In genomic region chr2L:493274-493673, dm6 we compare ENCODE assay signal across 1 fruit fly cellular context.
TF ChIP-seq lines count a peak whose summit lies in the region.

No protein-coding gene starts in this region.

TF ChIP-seq in whole organism, embryonic, 481 proteins besides CTCF, POLR2A, EP300 and RAD21 (continued from another document and continues in another):
- TF ChIP-seq CG5245 (GFP tag; optimal IDR thresholded peaks at IDR 0.05; lab: Kevin White, UChicago) (peak; percentile 7), Xrp1 (GFP tag; IDR thresholded peaks at IDR 0.05; lab: Robert Waterston, UW) (0 out of 2 replicates have a peak, but pooled peaks have one; percentile 12), ftz-f1 (GFP tag; optimal IDR thresholded peaks at IDR 0.05; lab: Kevin White, UChicago) (no peak), sna (GFP tag; IDR thresholded peaks at IDR 0.05; lab: Robert Waterston, UW; ENCODE audit: partially characterized antibody) (no peak), esg (GFP tag; conservative IDR thresholded peaks at IDR 0.05; lab: Robert Waterston, UW) (peak; percentile 28; the same call in 1 of the 2 replicates), ATbp (GFP tag; optimal IDR thresholded peaks at IDR 0.05; lab: Kevin White, UChicago) (peak; percentile 34), Mes4 (GFP tag; optimal IDR thresholded peaks at IDR 0.05; lab: Kevin White, UChicago) (peak; percentile 6), CG2712 (tag; optimal IDR thresholded peaks at IDR 0.05; lab: Kevin White, UChicago) (peak; percentile 9), dmrt11E (tag; optimal IDR thresholded peaks at IDR 0.05; lab: Kevin White, UChicago) (peak; percentile 33), vvl (GFP tag; IDR thresholded peaks at IDR 0.05; lab: Robert Waterston, UW) (peak; percentile 79), chif (GFP tag; optimal IDR thresholded peaks at IDR 0.05; lab: Kevin White, UChicago) (peak in 1 of 2 experiments; percentile 60), Atf-2 (GFP tag; optimal IDR thresholded peaks at IDR 0.05; lab: Kevin White, UChicago) (peak; percentile 8), eyg (GFP tag; optimal IDR thresholded peaks at IDR 0.05; lab: Kevin White, UChicago) (no peak), CG1647 (GFP tag; optimal IDR thresholded peaks at IDR 0.05; lab: Kevin White, UChicago) (no peak), CG14441 (GFP tag; IDR thresholded peaks at IDR 0.05; lab: Robert Waterston, UW) (peak; percentile 25; the same call in 1 of the 2 replicates), Eip74EF (GFP tag; optimal IDR thresholded peaks at IDR 0.05; lab: Kevin White, UChicago) (peak in 1 of 2 experiments; percentile 16), Atf6 (GFP tag; IDR thresholded peaks at IDR 0.05; lab: Robert Waterston, UW) (peak; percentile 27; the same call in 1 of the 2 replicates), Oli (tag; optimal IDR thresholded peaks at IDR 0.05; lab: Kevin White, UChicago) (peak; percentile 47), Dad (GFP tag; optimal IDR thresholded peaks at IDR 0.05; lab: Kevin White, UChicago) (no peak), CG9797 (GFP tag; optimal IDR thresholded peaks at IDR 0.05; lab: Kevin White, UChicago) (no peak), CG7271 (tag; optimal IDR thresholded peaks at IDR 0.05; lab: Kevin White, UChicago) (no peak), cg (GFP tag; optimal IDR thresholded peaks at IDR 0.05; lab: Kevin White, UChicago) (no peak), CrebB (tag; optimal IDR thresholded peaks at IDR 0.05; lab: Kevin White, UChicago) (no peak), Hmx (GFP tag; optimal IDR thresholded peaks at IDR 0.05; lab: Kevin White, UChicago) (no peak), Aef1 (GFP tag; IDR thresholded peaks at IDR 0.05; lab: Robert Waterston, UW) (peak; percentile 40; the same call in 1 of the 3 replicates), CG11504 (tag; optimal IDR thresholded peaks at IDR 0.05; lab: Kevin White, UChicago) (peak; percentile 56), H2.0 (GFP tag; IDR thresholded peaks at IDR 0.05; lab: Robert Waterston, UW) (peak; percentile 42; the same call in 1 of the 2 replicates), CG2889 (GFP tag; IDR thresholded peaks at IDR 0.05; lab: Robert Waterston, UW) (no peak), run (tag; optimal IDR thresholded peaks at IDR 0.05; lab: Kevin White, UChicago) (no peak), CG9609 (GFP tag; optimal IDR thresholded peaks at IDR 0.05; lab: Kevin White, UChicago) (no peak), Dp (GFP tag; optimal IDR thresholded peaks at IDR 0.05; lab: Kevin White, UChicago) (no peak), CG6683 (GFP tag; optimal IDR thresholded peaks at IDR 0.05; lab: Kevin White, UChicago) (no peak), HLH3B (GFP tag; IDR thresholded peaks at IDR 0.05; lab: Robert Waterston, UW) (peak; percentile 75), CG15696 (tag; optimal IDR thresholded peaks at IDR 0.05; lab: Kevin White, UChicago) (no peak), MBD-R2 (GFP tag; IDR thresholded peaks at IDR 0.05; lab: Robert Waterston, UW) (no peak), CG18599 (GFP tag; optimal IDR thresholded peaks at IDR 0.05; lab: Kevin White, UChicago) (no peak), CG8281 (tag; optimal IDR thresholded peaks at IDR 0.05; lab: Kevin White, UChicago) (no peak), otp (GFP tag; IDR thresholded peaks at IDR 0.05; lab: Robert Waterston, UW) (no peak), CG6272 (GFP tag; IDR thresholded peaks at IDR 0.05; lab: Robert Waterston, UW) (no peak), exex (tag; optimal IDR thresholded peaks at IDR 0.05; lab: Kevin White, UChicago) (no peak), CG3995 (GFP tag; optimal IDR thresholded peaks at IDR 0.05; lab: Kevin White, UChicago) (no peak), bab2 (GFP tag; optimal IDR thresholded peaks at IDR 0.05; lab: Kevin White, UChicago) (peak; percentile 40), CG11085 (GFP tag; IDR thresholded peaks at IDR 0.05; lab: Robert Waterston, UW) (no peak), D (optimal IDR thresholded peaks at IDR 0.05; lab: Kevin White, UChicago) (no peak), D (GFP tag; optimal IDR thresholded peaks at IDR 0.05; lab: Kevin White, UChicago) (no peak), NFAT (GFP tag; IDR thresholded peaks at IDR 0.05; lab: Robert Waterston, UW) (no peak), HmgD (GFP tag; optimal IDR thresholded peaks at IDR 0.05; lab: Kevin White, UChicago) (no peak), CG9727 (GFP tag; optimal IDR thresholded peaks at IDR 0.05; lab: Kevin White, UChicago) (peak; percentile 10), CG1832 (GFP tag; optimal IDR thresholded peaks at IDR 0.05; lab: Kevin White, UChicago) (no peak), CG10543 (GFP tag; optimal IDR thresholded peaks at IDR 0.05; lab: Kevin White, UChicago) (no peak), nerfin-1 (tag; optimal IDR thresholded peaks at IDR 0.05; lab: Kevin White, UChicago) (no peak), z (GFP tag; IDR thresholded peaks at IDR 0.05; lab: Robert Waterston, UW) (no peak), dati (GFP tag; IDR thresholded peaks at IDR 0.05; lab: Robert Waterston, UW) (no peak), CG14667 (GFP tag; IDR thresholded peaks at IDR 0.05; lab: Robert Waterston, UW) (no peak), CG34224 (GFP tag; IDR thresholded peaks at IDR 0.05; lab: Robert Waterston, UW; ENCODE audit: partially characterized antibody) (no peak), CG12155 (GFP tag; optimal IDR thresholded peaks at IDR 0.05; lab: Kevin White, UChicago) (peak; percentile 29), CG12942 (GFP tag; optimal IDR thresholded peaks at IDR 0.05; lab: Kevin White, UChicago) (peak; percentile 1), CG7987 (GFP tag; optimal IDR thresholded peaks at IDR 0.05; lab: Kevin White, UChicago) (no peak), PHDP (tag; optimal IDR thresholded peaks at IDR 0.05; lab: Kevin White, UChicago) (peak; percentile 1), MTF-1 (GFP tag; optimal IDR thresholded peaks at IDR 0.05; lab: Kevin White, UChicago; ENCODE audit: borderline replicate concordance) (no peak), gsb-n (tag; optimal IDR thresholded peaks at IDR 0.05; lab: Kevin White, UChicago) (no peak), CG10979 (tag; optimal IDR thresholded peaks at IDR 0.05; lab: Kevin White, UChicago) (peak; percentile 20), Pdp1 (GFP tag; optimal IDR thresholded peaks at IDR 0.05; lab: Kevin White, UChicago) (peak in 1 of 2 experiments; percentile 30), CG7556 (GFP tag; optimal IDR thresholded peaks at IDR 0.05; lab: Kevin White, UChicago) (peak; percentile 27), Elba2 (GFP tag; optimal IDR thresholded peaks at IDR 0.05; lab: Kevin White, UChicago) (no peak), ken (GFP tag; IDR thresholded peaks at IDR 0.05; lab: Robert Waterston, UW) (peak; percentile 54; the same call in 2 of the 3 replicates), tgo (GFP tag; IDR thresholded peaks at IDR 0.05; lab: Robert Waterston, UW) (peak; percentile 63), CHES-1-like (GFP tag; optimal IDR thresholded peaks at IDR 0.05; lab: Kevin White, UChicago) (no peak), ci (GFP tag; IDR thresholded peaks at IDR 0.05; lab: Robert Waterston, UW) (peak; percentile 58; the same call in 2 of the 3 replicates), CG12659 (GFP tag; optimal IDR thresholded peaks at IDR 0.05; lab: Kevin White, UChicago) (no peak), CG9876 (GFP tag; optimal IDR thresholded peaks at IDR 0.05; lab: Kevin White, UChicago) (no peak), CG31441 (GFP tag; IDR thresholded peaks at IDR 0.05; lab: Robert Waterston, UW) (no peak), slou (GFP tag; optimal IDR thresholded peaks at IDR 0.05; lab: Kevin White, UChicago) (no peak), Jarid2 (GFP tag; optimal IDR thresholded peaks at IDR 0.05; lab: Kevin White, UChicago) (no peak), Bgb (GFP tag; IDR thresholded peaks at IDR 0.05; lab: Robert Waterston, UW; ENCODE audit: partially characterized antibody) (no peak), Ssrp (tag; optimal IDR thresholded peaks at IDR 0.05; lab: Kevin White, UChicago) (peak; percentile 37), Sox100B (GFP tag; optimal IDR thresholded peaks at IDR 0.05; lab: Kevin White, UChicago) (no peak), CG8924 (tag; optimal IDR thresholded peaks at IDR 0.05; lab: Kevin White, UChicago) (peak; percentile 33), sens (GFP tag; lab: Kevin White, UChicago) (peak; percentile 90), NfI (GFP tag; optimal IDR thresholded peaks at IDR 0.05; lab: Kevin White, UChicago) (no peak), Mad (GFP tag; optimal IDR thresholded peaks at IDR 0.05; lab: Kevin White, UChicago) (no peak), HmgZ (tag; optimal IDR thresholded peaks at IDR 0.05; lab: Kevin White, UChicago) (no peak), grau (tag; optimal IDR thresholded peaks at IDR 0.05; lab: Kevin White, UChicago) (peak; percentile 34), Nf-YC (tag; optimal IDR thresholded peaks at IDR 0.05; lab: Kevin White, UChicago) (no peak), da (GFP tag; optimal IDR thresholded peaks at IDR 0.05; lab: Kevin White, UChicago) (no peak), Rx (GFP tag; IDR thresholded peaks at IDR 0.05; lab: Robert Waterston, UW) (no peak), abd-A (tag; optimal IDR thresholded peaks at IDR 0.05; lab: Kevin White, UChicago) (no peak), lmd (GFP tag; IDR thresholded peaks at IDR 0.05; lab: Robert Waterston, UW) (peak; percentile 48; the same call in 1 of the 2 replicates), bowl (GFP tag; IDR thresholded peaks at IDR 0.05; lab: Robert Waterston, UW) (no peak), CG12236 (GFP tag; optimal IDR thresholded peaks at IDR 0.05; lab: Kevin White, UChicago) (no peak), CG12391 (tag; optimal IDR thresholded peaks at IDR 0.05; lab: Kevin White, UChicago) (peak; percentile 49), CG17186 (GFP tag; optimal IDR thresholded peaks at IDR 0.05; lab: Kevin White, UChicago) (no peak), CG32767 (GFP tag; IDR thresholded peaks at IDR 0.05; lab: Robert Waterston, UW) (no peak), gcm2 (GFP tag; optimal IDR thresholded peaks at IDR 0.05; lab: Kevin White, UChicago) (peak; percentile 14), Trl (optimal IDR thresholded peaks at IDR 0.05; lab: Kevin White, UChicago) (no peak), Trl (GFP tag; optimal IDR thresholded peaks at IDR 0.05; lab: Kevin White, UChicago) (peak; percentile 13), Lhr (GFP tag; optimal IDR thresholded peaks at IDR 0.05; lab: Kevin White, UChicago) (no peak), caup (GFP tag; optimal IDR thresholded peaks at IDR 0.05; lab: Kevin White, UChicago; ENCODE audit: severe bottlenecking) (no peak), jumu (GFP tag; optimal IDR thresholded peaks at IDR 0.05; lab: Kevin White, UChicago) (peak; percentile 12), rib (GFP tag; IDR thresholded peaks at IDR 0.05; lab: Robert Waterston, UW) (no peak), CG10147 (GFP tag; optimal IDR thresholded peaks at IDR 0.05; lab: Kevin White, UChicago) (no peak), CG7786 (GFP tag; optimal IDR thresholded peaks at IDR 0.05; lab: Kevin White, UChicago) (no peak), ssp (GFP tag; IDR thresholded peaks at IDR 0.05; lab: Robert Waterston, UW) (peak; percentile 25; the same call in 1 of the 2 replicates), CG11093 (GFP tag; IDR thresholded peaks at IDR 0.05; lab: Robert Waterston, UW) (no peak), seq (GFP tag; IDR thresholded peaks at IDR 0.05; lab: Robert Waterston, UW) (0 out of 2 replicates have a peak, but pooled peaks have one; percentile 37), sob (GFP tag; IDR thresholded peaks at IDR 0.05; lab: Robert Waterston, UW) (0 out of 2 replicates have a peak, but pooled peaks have one; percentile 30), Xbp1 (GFP tag; optimal IDR thresholded peaks at IDR 0.05; lab: Kevin White, UChicago) (peak; percentile 62), CG17361 (GFP tag; IDR thresholded peaks at IDR 0.05; lab: Robert Waterston, UW) (0 out of 3 replicates have a peak, but pooled peaks have one; percentile 11), CG13287 (GFP tag; IDR thresholded peaks at IDR 0.05; lab: Robert Waterston, UW; ENCODE audit: partially characterized antibody) (no peak), C15 (GFP tag; IDR thresholded peaks at IDR 0.05; lab: Robert Waterston, UW) (no peak), mam (GFP tag; optimal IDR thresholded peaks at IDR 0.05; lab: Kevin White, UChicago) (no peak), CG10565 (GFP tag; optimal IDR thresholded peaks at IDR 0.05; lab: Kevin White, UChicago) (no peak), CG4730 (GFP tag; IDR thresholded peaks at IDR 0.05; lab: Robert Waterston, UW) (no peak), Sox102F (GFP tag; optimal IDR thresholded peaks at IDR 0.05; lab: Kevin White, UChicago) (peak; percentile 75), E2f2 (GFP tag; IDR thresholded peaks at IDR 0.05; lab: Robert Waterston, UW) (peak; percentile 31; the same call in 1 of the 2 replicates), CG14710 (tag; optimal IDR thresholded peaks at IDR 0.05; lab: Kevin White, UChicago) (no peak), Hand (GFP tag; optimal IDR thresholded peaks at IDR 0.05; lab: Kevin White, UChicago) (no peak), CG13775 (GFP tag; optimal IDR thresholded peaks at IDR 0.05; lab: Kevin White, UChicago) (no peak), zen2 (GFP tag; IDR thresholded peaks at IDR 0.05; lab: Robert Waterston, UW; ENCODE audit: partially characterized antibody) (no peak), CG8290 (GFP tag; optimal IDR thresholded peaks at IDR 0.05; lab: Kevin White, UChicago) (peak; percentile 21), CG8290 (tag; optimal IDR thresholded peaks at IDR 0.05; lab: Kevin White, UChicago) (no peak), Usf (GFP tag; optimal IDR thresholded peaks at IDR 0.05; lab: Kevin White, UChicago) (no peak), Ravus (GFP tag; IDR thresholded peaks at IDR 0.05; lab: Robert Waterston, UW) (no peak), CG14014 (GFP tag; IDR thresholded peaks at IDR 0.05; lab: Robert Waterston, UW) (no peak), sc (optimal IDR thresholded peaks at IDR 0.05; lab: Kevin White, UChicago) (no peak), sc (GFP tag; optimal IDR thresholded peaks at IDR 0.05; lab: Kevin White, UChicago) (no peak), chm (GFP tag; IDR thresholded peaks at IDR 0.05; lab: Robert Waterston, UW) (no peak; the same call in 1 of the 2 replicates), stc (GFP tag; IDR thresholded peaks at IDR 0.05; lab: Robert Waterston, UW) (0 out of 2 replicates have a peak, but pooled peaks have one; percentile 16), org-1 (GFP tag; optimal IDR thresholded peaks at IDR 0.05; lab: Kevin White, UChicago) (peak; percentile 2), CG9817 (tag; optimal IDR thresholded peaks at IDR 0.05; lab: Kevin White, UChicago) (no peak), pum (GFP tag; optimal IDR thresholded peaks at IDR 0.05; lab: Kevin White, UChicago) (peak; percentile 4), CG1024 (GFP tag; IDR thresholded peaks at IDR 0.05; lab: Robert Waterston, UW) (0 out of 2 replicates have a peak, but pooled peaks have one; percentile 16), CG5180 (GFP tag; optimal IDR thresholded peaks at IDR 0.05; lab: Kevin White, UChicago) (no peak), Bteb2 (GFP tag; optimal IDR thresholded peaks at IDR 0.05; lab: Kevin White, UChicago) (no peak)
